Worm (Caenorhabditis elegans): ENCODE measurements around the gene srh-166.

Gene srh-166

DNA sequence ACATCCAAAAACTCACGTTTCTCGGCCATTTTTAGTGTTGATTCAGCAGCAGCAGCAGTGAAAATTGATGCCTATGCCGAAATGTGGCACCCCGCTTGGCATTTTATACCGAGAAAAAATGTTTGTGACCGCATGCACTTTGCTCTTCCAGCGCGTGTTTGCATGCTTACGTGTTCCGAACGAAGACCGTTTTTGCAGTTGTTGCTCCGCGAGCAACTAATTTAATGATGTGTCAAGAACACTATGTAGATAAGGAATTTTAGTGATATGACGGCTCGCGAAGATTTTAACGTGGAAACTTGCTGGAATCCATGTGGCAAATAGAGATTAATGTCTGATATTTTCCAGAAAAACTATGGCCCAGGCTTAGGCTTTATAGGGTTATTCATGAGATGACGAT lies 26.7 kb downstream of the srh-166 start, which contains the start of gene dct-16:
dct-16 (minus strand) TSS at position 78 of the 400 bp plus-strand sequence.
- peak; percentile 26 for TF ChIP-seq gei-8 (GFP tag; optimal IDR thresholded peaks at IDR 0.05)
- peak; percentile 86 for TF ChIP-seq dve-1 (tag; optimal IDR thresholded peaks at IDR 0.05; ENCODE audit: insufficient read depth)
- peak in 1 of 2 experiments; percentile 38 for TF ChIP-seq hif-1 (tag; optimal IDR thresholded peaks at IDR 0.05)
- peak; percentile 90 for TF ChIP-seq php-3 (GFP tag; IDR thresholded peaks at IDR 0.05)
- TF ChIP-seq tra-1 (GFP tag; IDR thresholded peaks at IDR 0.05), result peak; percentile 76
- peak; percentile 78 for TF ChIP-seq hlh-11 (tag; optimal IDR thresholded peaks at IDR 0.05)
- TF ChIP-seq madf-9 (GFP tag; conservative IDR thresholded peaks at IDR 0.05), result no peak
- TF ChIP-seq lir-3 (tag; optimal IDR thresholded peaks at IDR 0.05), result no peak
- TF ChIP-seq set-16 (GFP tag; IDR thresholded peaks at IDR 0.05), result no peak
- TF ChIP-seq tag-97 (GFP tag; IDR thresholded peaks at IDR 0.05), result no peak
- peak; percentile 85 for TF ChIP-seq nhr-102 (tag; optimal IDR thresholded peaks at IDR 0.05)
- peak; percentile 27 for TF ChIP-seq mes-2 (tag; optimal IDR thresholded peaks at IDR 0.05; ENCODE audit: poor library complexity, severe bottlenecking)
- TF ChIP-seq daf-16 (GFP tag; optimal IDR thresholded peaks at IDR 0.05), result peak in 1 of 2 experiments; percentile 21
- TF ChIP-seq daf-16 (tag; optimal IDR thresholded peaks at IDR 0.05), result peak; percentile 91
- peak; percentile 63 for TF ChIP-seq nhr-28 (tag; optimal IDR thresholded peaks at IDR 0.05)
- TF ChIP-seq mdt-29 (GFP tag; IDR thresholded peaks at IDR 0.05), result peak; percentile 70
- peak; percentile 58; the same call in 1 of the 2 replicates for TF ChIP-seq saeg-2 (GFP tag; IDR thresholded peaks at IDR 0.05)
- peak; percentile 12; the same call in 1 of the 2 replicates for TF ChIP-seq lin-1 (GFP tag; IDR thresholded peaks at IDR 0.05)
- peak; percentile 52 for TF ChIP-seq aha-1 (tag)
- 0 out of 2 replicates have a peak, but pooled peaks have one; percentile 29 for TF ChIP-seq nhr-41 (GFP tag; IDR thresholded peaks at IDR 0.05)
- TF ChIP-seq mxl-3 (GFP tag; optimal IDR thresholded peaks at IDR 0.05), result peak; percentile 5
- no peak for TF ChIP-seq nhr-6 (tag; optimal IDR thresholded peaks at IDR 0.05)
- TF ChIP-seq T20F7.1 (GFP tag; optimal IDR thresholded peaks at IDR 0.05), result no peak
- TF ChIP-seq F10B5.3 (tag; optimal IDR thresholded peaks at IDR 0.05), result no peak
- TF ChIP-seq lin-13 (GFP tag; optimal IDR thresholded peaks at IDR 0.05), result peak; percentile 33
- TF ChIP-seq nhr-48 (tag; optimal IDR thresholded peaks at IDR 0.05), result peak; percentile 85
- TF ChIP-seq pqm-1 (tag; optimal IDR thresholded peaks at IDR 0.05), result peak; percentile 56
- no peak for TF ChIP-seq lim-7 (GFP tag; IDR thresholded peaks at IDR 0.05)
- no peak for TF ChIP-seq nhr-11 (tag; optimal IDR thresholded peaks at IDR 0.05)
- peak; percentile 57 for TF ChIP-seq hlh-30 (tag; optimal IDR thresholded peaks at IDR 0.05; ENCODE audit: insufficient read depth)
- peak; percentile 94 for TF ChIP-seq dmd-6 (GFP tag; IDR thresholded peaks at IDR 0.05)
- peak in 1 of 2 experiments; percentile 44 for TF ChIP-seq mdl-1 (tag; optimal IDR thresholded peaks at IDR 0.05)

ce11 chrV:20497537-20497936 lies 28.1 kb downstream of the srh-166 start:
- TF ChIP-seq T20F7.1 (GFP tag; optimal IDR thresholded peaks at IDR 0.05) (peak; percentile 40), nhr-6 (tag; optimal IDR thresholded peaks at IDR 0.05) (no peak), nhr-25 (tag; optimal IDR thresholded peaks at IDR 0.05; ENCODE audit: borderline replicate concordance, insufficient read depth) (no peak), zfp-3 (GFP tag; conservative IDR thresholded peaks at IDR 0.05) (peak; percentile 94), lin-38 (GFP tag; IDR thresholded peaks at IDR 0.05) (peak; percentile 55), daf-8 (GFP tag; IDR thresholded peaks at IDR 0.05) (no peak), unc-130 (GFP tag; optimal IDR thresholded peaks at IDR 0.05) (no peak), F49E8.2 (tag; optimal IDR thresholded peaks at IDR 0.05; ENCODE audit: borderline replicate concordance) (peak; percentile 0), lin-29 (GFP tag; IDR thresholded peaks at IDR 0.05) (no peak), nhr-10 (tag; optimal IDR thresholded peaks at IDR 0.05) (no peak), tag-97 (GFP tag; IDR thresholded peaks at IDR 0.05) (no peak), ztf-7 (tag; optimal IDR thresholded peaks at IDR 0.05) (no peak), madf-9 (GFP tag; conservative IDR thresholded peaks at IDR 0.05) (0 out of 2 replicates have a peak, but pooled peaks have one; percentile 9), jun-1 (tag; optimal IDR thresholded peaks at IDR 0.05) (no peak), ama-1 (optimal IDR thresholded peaks at IDR 0.05) (no peak), F10B5.3 (tag; optimal IDR thresholded peaks at IDR 0.05) (no peak), nhr-111 (GFP tag; optimal IDR thresholded peaks at IDR 0.05) (no peak), dmd-8 (GFP tag; IDR thresholded peaks at IDR 0.05) (0 out of 2 replicates have a peak, but pooled peaks have one; percentile 34), ceh-28 (tag; optimal IDR thresholded peaks at IDR 0.05) (no peak), madf-5 (GFP tag; IDR thresholded peaks at IDR 0.05) (no peak), ctbp-1 (GFP tag; IDR thresholded peaks at IDR 0.05) (no peak), nhr-28 (tag; optimal IDR thresholded peaks at IDR 0.05) (no peak), nhr-42 (GFP tag; IDR thresholded peaks at IDR 0.05) (no peak), dmd-6 (GFP tag; IDR thresholded peaks at IDR 0.05) (peak; percentile 47; the same call in 1 of the 2 replicates), ceh-44 (GFP tag; IDR thresholded peaks at IDR 0.05) (no peak), nhr-48 (tag; optimal IDR thresholded peaks at IDR 0.05) (peak; percentile 16)

All from whole organism, L4 larva.